Fruit fly (Drosophila melanogaster) S2 (cell line): ENCODE data around the gene Dh44.

ENCODE experiments used
- CG8478 ChIP-seq: fragments of >200 bp; optimal IDR thresholded peaks from 2 replicates; lab custom pipeline; 2018
- CTCF ChIP-seq, 2 experiments: fragments of >200 bp; optimal IDR thresholded peaks; 2 replicates each; lab custom pipeline; 2018

dm6 chr3R:9673207-9673606 lies 35.2 kb downstream of the Dh44 start:
- TF ChIP-seq CG8478 (lab: Kevin White, UChicago): no peak
- peak; percentile 63 to 64 for TF ChIP-seq CTCF (optimal IDR thresholded peaks at IDR 0.05; lab: Kevin White, UChicago)
